Fruit fly (Drosophila melanogaster) whole organism, embryonic: ENCODE data around the gene CG7071.

Source experiments
- Atf6 ChIP-seq: fragments of 200-800 bp; sonication (Bioruptor generic); IDR thresholded peaks from 2 replicates; pipeline ENCODE4 v1.3.6; 2022; ENCODE audit warnings: missing biosample characterization, missing genetic modification characterization
- BtbVII ChIP-seq: fragments of 200-800 bp; sonication (Bioruptor generic); optimal IDR thresholded peaks from 3 replicates; lab custom pipeline; 2017; ENCODE audit warnings: missing biosample characterization, mild to moderate bottlenecking, missing genetic modification characterization
- CG1024 ChIP-seq: fragments of 200-800 bp; sonication (Bioruptor generic); IDR thresholded peaks from 2 replicates; pipeline ENCODE4 v1.3.6; 2022; ENCODE audit warnings: missing biosample characterization, missing genetic modification characterization
- CG11696 ChIP-seq: fragments of 200-800 bp; sonication (Bioruptor generic); IDR thresholded peaks from 2 replicates; pipeline ENCODE4 v1.3.6; 2022; ENCODE audit warnings: missing biosample characterization, missing genetic modification characterization
- CG12219 ChIP-seq: fragments of 200-800 bp; sonication (Bioruptor generic); optimal IDR thresholded peaks from 3 replicates; lab custom pipeline; 2018; ENCODE audit warnings: missing biosample characterization, mild to moderate bottlenecking, missing genetic modification characterization
- CG1233 ChIP-seq: fragments of 200-800 bp; sonication (Bioruptor generic); optimal IDR thresholded peaks from 4 replicates; lab custom pipeline; 2018; ENCODE audit warnings: missing biosample characterization, mild to moderate bottlenecking, missing genetic modification characterization
- CG12942 ChIP-seq: fragments of 200-800 bp; sonication (Bioruptor generic); optimal IDR thresholded peaks from 3 replicates; lab custom pipeline; 2016; ENCODE audit warnings: missing biosample characterization, missing genetic modification characterization
- CG13775 ChIP-seq: fragments of 200-800 bp; sonication (Bioruptor generic); optimal IDR thresholded peaks from 3 replicates; lab custom pipeline; 2017; ENCODE audit warnings: missing biosample characterization, mild to moderate bottlenecking, missing genetic modification characterization
- CG15073 ChIP-seq: fragments of 200-800 bp; sonication (Bioruptor generic); optimal IDR thresholded peaks from 2 replicates; lab custom pipeline; 2016; ENCODE audit warnings: missing biosample characterization, missing genetic modification characterization
- CG1529 ChIP-seq: fragments of 200-800 bp; sonication (Bioruptor generic); optimal IDR thresholded peaks from 3 replicates; lab custom pipeline; 2018; ENCODE audit warnings: missing biosample characterization, missing genetic modification characterization
- CG15696 ChIP-seq: fragments of 200-800 bp; sonication (Bioruptor generic); optimal IDR thresholded peaks from 2 replicates; lab custom pipeline; 2019; ENCODE audit warnings: missing biosample characterization, mild to moderate bottlenecking, missing genetic modification characterization, moderate library complexity
- CG17385 ChIP-seq: fragments of 200-800 bp; sonication (Bioruptor generic); optimal IDR thresholded peaks from 3 replicates; lab custom pipeline; 2018; ENCODE audit warnings: missing biosample characterization, mild to moderate bottlenecking, missing genetic modification characterization
- CG30431 ChIP-seq: fragments of 200-800 bp; sonication (Bioruptor generic); optimal IDR thresholded peaks from 2 replicates; lab custom pipeline; 2017; ENCODE audit warnings: missing biosample characterization, missing genetic modification characterization
- CG4404 ChIP-seq: fragments of 200-800 bp; sonication (Bioruptor generic); IDR thresholded peaks from 2 replicates; pipeline ENCODE4 v1.3.6; 2022; ENCODE audit warnings: missing biosample characterization, missing genetic modification characterization
- CG4617 ChIP-seq: fragments of 200-800 bp; sonication (Bioruptor generic); optimal IDR thresholded peaks from 3 replicates; lab custom pipeline; 2016; ENCODE audit warnings: missing biosample characterization, missing genetic modification characterization, borderline replicate concordance
- CG4730 ChIP-seq: fragments of 200-800 bp; sonication (Bioruptor generic); IDR thresholded peaks from 2 replicates; pipeline ENCODE4 v1.3.6; 2022; ENCODE audit warnings: missing biosample characterization, missing genetic modification characterization
- CG5953 ChIP-seq: fragments of 200-800 bp; sonication (Bioruptor generic); IDR thresholded peaks from 2 replicates; pipeline ENCODE4 v1.3.6; 2022; ENCODE audit warnings: missing biosample characterization, missing genetic modification characterization
- CG7745 ChIP-seq: fragments of 200-800 bp; sonication (Bioruptor generic); optimal IDR thresholded peaks from 2 replicates; lab custom pipeline; 2018; ENCODE audit warnings: missing biosample characterization, mild to moderate bottlenecking, missing genetic modification characterization, moderate library complexity
- CG9727 ChIP-seq: fragments of 200-800 bp; sonication (Bioruptor generic); optimal IDR thresholded peaks from 3 replicates; lab custom pipeline; 2017; ENCODE audit warnings: missing biosample characterization, mild to moderate bottlenecking, missing genetic modification characterization
- CoRest ChIP-seq: fragments of 200-800 bp; sonication (Bioruptor generic); optimal IDR thresholded peaks from 3 replicates; lab custom pipeline; 2018; ENCODE audit warnings: missing biosample characterization, mild to moderate bottlenecking, missing genetic modification characterization, moderate library complexity
- Dbx ChIP-seq: fragments of 200-800 bp; sonication (Bioruptor generic); IDR thresholded peaks from 3 replicates; pipeline ENCODE4 v1.3.6; 2022; ENCODE audit warnings: missing biosample characterization, missing genetic modification characterization
- Dip2 ChIP-seq: fragments of 200-800 bp; sonication (Bioruptor generic); IDR thresholded peaks from 2 replicates; pipeline ENCODE4 v1.3.6; 2022; ENCODE audit warnings: missing biosample characterization, missing genetic modification characterization
- Fer3 ChIP-seq: fragments of 200-800 bp; sonication (Bioruptor generic); optimal IDR thresholded peaks from 2 replicates; lab custom pipeline; 2018; ENCODE audit warnings: missing biosample characterization, mild to moderate bottlenecking, missing genetic modification characterization, moderate library complexity
- Hr3 ChIP-seq: fragments of 200-800 bp; sonication (Bioruptor generic); optimal IDR thresholded peaks from 3 replicates; lab custom pipeline; 2016; ENCODE audit warnings: missing biosample characterization, missing genetic modification characterization
- Hr39 ChIP-seq: fragments of >200 bp; optimal IDR thresholded peaks from 2 replicates; lab custom pipeline; 2017
- Jarid2 ChIP-seq: fragments of 200-800 bp; sonication (Bioruptor generic); optimal IDR thresholded peaks from 3 replicates; lab custom pipeline; 2017; ENCODE audit warnings: mild to moderate bottlenecking, missing biosample characterization, missing genetic modification reagents, missing genetic modification characterization
- Lim3 ChIP-seq: fragments of 200-800 bp; sonication (Bioruptor generic); IDR thresholded peaks from 2 replicates; pipeline ENCODE4 v1.3.6; 2022; ENCODE audit warnings: missing biosample characterization, missing genetic modification characterization
- MBD-R2 ChIP-seq: fragments of 200-800 bp; sonication (Bioruptor generic); IDR thresholded peaks from 2 replicates; pipeline ENCODE4 v1.3.6; 2022; ENCODE audit warnings: missing biosample characterization, missing genetic modification characterization
- Med ChIP-seq: fragments of 200-800 bp; sonication (Bioruptor generic); peaks from one replicate; lab custom pipeline; 2016; ENCODE audit warnings: missing biosample characterization, missing genetic modification characterization, mild to moderate bottlenecking, inconsistent platforms, moderate library complexity
- Mrtf ChIP-seq: fragments of 200-800 bp; sonication (Bioruptor generic); IDR thresholded peaks from 3 replicates; pipeline ENCODE4 v1.3.6; 2022; ENCODE audit warnings: missing biosample characterization, missing genetic modification characterization
- Nf-YA ChIP-seq: fragments of 200-800 bp; sonication (Bioruptor generic); IDR thresholded peaks from 2 replicates; pipeline ENCODE4 v1.3.6; 2022; ENCODE audit warnings: missing biosample characterization, missing genetic modification characterization
- Sin3A ChIP-seq: fragments of >200 bp; optimal IDR thresholded peaks from 2 replicates; lab custom pipeline; 2018
- ato ChIP-seq: fragments of 200-800 bp; sonication (Bioruptor generic); IDR thresholded peaks from 2 replicates; pipeline ENCODE4 v1.3.6; 2022; ENCODE audit warnings: missing biosample characterization, missing genetic modification characterization; ENCODE audit not compliant: partially characterized antibody
- br ChIP-seq: fragments of >200 bp; optimal IDR thresholded peaks from 2 replicates; lab custom pipeline; 2017
- btn ChIP-seq: fragments of 200-800 bp; sonication (Bioruptor generic); optimal IDR thresholded peaks from 2 replicates; lab custom pipeline; 2016; ENCODE audit warnings: missing biosample characterization, missing genetic modification characterization
- chn ChIP-seq: fragments of 200-800 bp; sonication (Bioruptor generic); optimal IDR thresholded peaks from 2 replicates; lab custom pipeline; 2016; ENCODE audit warnings: missing biosample characterization, missing genetic modification characterization
- dpn ChIP-seq, 2 experiments: fragments of 200-800 bp; sonication (Bioruptor generic); optimal IDR thresholded peaks; 3 replicates each; lab custom pipeline; 2016; ENCODE audit warnings: missing biosample characterization in 2 of 2, missing genetic modification characterization in 2 of 2
- ftz-f1 ChIP-seq: fragments of 200-800 bp; sonication (Bioruptor generic); optimal IDR thresholded peaks from 2 replicates; lab custom pipeline; 2016; ENCODE audit warnings: missing biosample characterization, missing genetic modification characterization
- gsb-n ChIP-seq: fragments of 200-800 bp; sonication (Bioruptor generic); optimal IDR thresholded peaks from 3 replicates; lab custom pipeline; 2018; ENCODE audit warnings: missing biosample characterization, mild to moderate bottlenecking, missing genetic modification characterization
- hkb ChIP-seq, 2 experiments: fragments of 200-800 bp in 1 of 2; fragments of >200 bp in 1 of 2; sonication (Bioruptor generic) in 1 of 2; IDR thresholded peaks in 1 of 2; optimal IDR thresholded peaks in 1 of 2; 2 replicates each; pipeline versions ENCODE4 v1.3.6 to Lab custom; 2017 to 2022; ENCODE audit warnings: missing biosample characterization in 1 of 2, missing genetic modification characterization in 1 of 2
- hth ChIP-seq: fragments of >200 bp; optimal IDR thresholded peaks from 2 replicates; lab custom pipeline; 2017; ENCODE audit warnings: inconsistent platforms
- jumu ChIP-seq: fragments of 200-800 bp; sonication (Bioruptor generic); optimal IDR thresholded peaks from 3 replicates; lab custom pipeline; 2016; ENCODE audit warnings: missing biosample characterization, missing genetic modification characterization
- lbe ChIP-seq: fragments of 200-800 bp; sonication (Bioruptor generic); optimal IDR thresholded peaks from 2 replicates; lab custom pipeline; 2016; ENCODE audit warnings: missing biosample characterization, mild to moderate bottlenecking, missing genetic modification characterization
- nerfin-2 ChIP-seq: fragments of 200-800 bp; sonication (Bioruptor generic); IDR thresholded peaks from 2 replicates; pipeline ENCODE4 v1.3.6; 2022; ENCODE audit warnings: missing biosample characterization, missing genetic modification characterization; ENCODE audit not compliant: partially characterized antibody
- pfk ChIP-seq: fragments of 200-800 bp; sonication (Bioruptor generic); optimal IDR thresholded peaks from 2 replicates; lab custom pipeline; 2018; ENCODE audit warnings: missing biosample characterization, mild to moderate bottlenecking, missing genetic modification characterization, moderate library complexity
- pita ChIP-seq: fragments of 200-800 bp; sonication (Bioruptor generic); optimal IDR thresholded peaks from 2 replicates; lab custom pipeline; 2017; ENCODE audit warnings: missing biosample characterization, mild to moderate bottlenecking, missing genetic modification characterization
- row ChIP-seq: fragments of 200-800 bp; sonication (Bioruptor generic); IDR thresholded peaks from 3 replicates; pipeline ENCODE4 v1.3.6; 2022; ENCODE audit warnings: missing biosample characterization, missing genetic modification characterization
- shn ChIP-seq: fragments of 200-800 bp; sonication (Bioruptor generic); optimal IDR thresholded peaks from 3 replicates; lab custom pipeline; 2016; ENCODE audit warnings: missing biosample characterization, missing genetic modification characterization
- tin ChIP-seq: fragments of 200-800 bp; sonication (Bioruptor generic); optimal IDR thresholded peaks from 3 replicates; lab custom pipeline; 2016; ENCODE audit warnings: missing biosample characterization, missing genetic modification characterization
- ttk ChIP-seq: fragments of 200-800 bp; sonication (Bioruptor generic); IDR thresholded peaks from 2 replicates; pipeline ENCODE4 v2.1.2; 2022; ENCODE audit warnings: missing biosample characterization, missing genetic modification characterization
- vvl ChIP-seq: fragments of 200-800 bp; sonication (Bioruptor generic); IDR thresholded peaks from 2 replicates; pipeline ENCODE4 v1.3.6; 2022; ENCODE audit warnings: missing biosample characterization, missing genetic modification characterization
- wek ChIP-seq: fragments of 200-800 bp; sonication (Bioruptor generic); optimal IDR thresholded peaks from 3 replicates; lab custom pipeline; 2018; ENCODE audit warnings: missing biosample characterization, mild to moderate bottlenecking, missing genetic modification characterization, moderate library complexity

CG7071 gene

dm6 chr3R:22368777-22369214 is 6.4 kb downstream of the CG7071 start:
- TF ChIP-seq CG12942 (GFP tag; lab: Kevin White, UChicago): peak; percentile 26
- TF ChIP-seq jumu (GFP tag; lab: Kevin White, UChicago): no peak
- TF ChIP-seq Dip2 (GFP tag; lab: Robert Waterston, UW): no peak
- TF ChIP-seq Lim3 (GFP tag; lab: Robert Waterston, UW): peak; percentile 31; the same call in 1 of the 2 replicates
- TF ChIP-seq CG5953 (GFP tag; lab: Robert Waterston, UW): 0 out of 2 replicates have a peak, but pooled peaks have one; percentile 46
- TF ChIP-seq CG1233: no peak
- peak; percentile 55 for TF ChIP-seq Fer3 (tag; lab: Kevin White, UChicago)
- no peak for TF ChIP-seq CG12219 (GFP tag; lab: Kevin White, UChicago)
- TF ChIP-seq ato: no peak
- TF ChIP-seq CG30431 (GFP tag; lab: Kevin White, UChicago): no peak
- TF ChIP-seq CG9727: peak; percentile 74
- TF ChIP-seq CG7745 (tag; lab: Kevin White, UChicago): no peak
- no peak for TF ChIP-seq nerfin-2 (GFP tag; lab: Robert Waterston, UW)
- peak; percentile 82 for TF ChIP-seq Dbx
- TF ChIP-seq Hr3 (GFP tag; lab: Kevin White, UChicago): peak; percentile 40
- peak; percentile 37 for TF ChIP-seq Jarid2
- TF ChIP-seq CG4404 (GFP tag; lab: Robert Waterston, UW): no peak; the same call in none of the 2 replicates
- TF ChIP-seq CG1529 (GFP tag; lab: Kevin White, UChicago): no peak
- peak; percentile 72 for TF ChIP-seq vvl (GFP tag; lab: Robert Waterston, UW)
- TF ChIP-seq CoRest (tag; lab: Kevin White, UChicago): peak; percentile 67
- TF ChIP-seq gsb-n (tag; lab: Kevin White, UChicago): no peak
- no peak for TF ChIP-seq Sin3A (lab: Kevin White, UChicago)
- TF ChIP-seq Med: peak; percentile 79
- TF ChIP-seq dpn (GFP tag; optimal IDR thresholded peaks at IDR 0.05; lab: Kevin White, UChicago): peak; percentile 47 to 78
- TF ChIP-seq row: peak; percentile 95
- peak; percentile 64 for TF ChIP-seq CG13775 (GFP tag; lab: Kevin White, UChicago)
- TF ChIP-seq BtbVII (GFP tag; lab: Kevin White, UChicago): peak; percentile 72
- no peak for TF ChIP-seq hth (lab: Kevin White, UChicago)
- no peak for TF ChIP-seq br
- TF ChIP-seq CG17385 (GFP tag; lab: Kevin White, UChicago): peak; percentile 58
- no peak for TF ChIP-seq btn
- no peak for TF ChIP-seq shn (GFP tag; lab: Kevin White, UChicago)
- TF ChIP-seq pfk: no peak
- TF ChIP-seq CG4730: peak; percentile 63
- no peak for TF ChIP-seq CG11696
- TF ChIP-seq CG15696 (tag; lab: Kevin White, UChicago): peak; percentile 29
- TF ChIP-seq tin: peak; percentile 46
- TF ChIP-seq Atf6 (GFP tag; lab: Robert Waterston, UW): peak; percentile 91
- TF ChIP-seq CG1024 (GFP tag; lab: Robert Waterston, UW): peak; percentile 49
- peak; percentile 55 for TF ChIP-seq ttk (GFP tag; lab: Robert Waterston, UW)
- peak; percentile 44; the same call in 1 of the 2 replicates for TF ChIP-seq Nf-YA (GFP tag; lab: Robert Waterston, UW)
- no peak for TF ChIP-seq Hr39 (lab: Kevin White, UChicago)
- peak; percentile 25 for TF ChIP-seq lbe (GFP tag; lab: Kevin White, UChicago)
- TF ChIP-seq chn (GFP tag; lab: Kevin White, UChicago): peak; percentile 32
- no peak for TF ChIP-seq CG15073 (GFP tag; lab: Kevin White, UChicago)
- peak; percentile 8 for TF ChIP-seq CG4617 (GFP tag; lab: Kevin White, UChicago)
- no peak for TF ChIP-seq ftz-f1 (GFP tag; lab: Kevin White, UChicago)
- TF ChIP-seq hkb (optimal IDR thresholded peaks at IDR 0.05; lab: Kevin White, UChicago): no peak
- peak; percentile 70 for TF ChIP-seq hkb (GFP tag; IDR thresholded peaks at IDR 0.05; lab: Robert Waterston, UW)
- no peak for TF ChIP-seq pita (GFP tag; lab: Kevin White, UChicago)
- peak; percentile 55; the same call in 2 of the 3 replicates for TF ChIP-seq Mrtf (GFP tag; lab: Robert Waterston, UW)
- no peak for TF ChIP-seq wek (GFP tag; lab: Kevin White, UChicago)
- peak; percentile 38; the same call in 1 of the 2 replicates for TF ChIP-seq MBD-R2 (GFP tag; lab: Robert Waterston, UW)
